Fruit fly (Drosophila melanogaster) whole organism, embryonic: ENCODE data around the gene Muc30E.

Source experiments
- Adf1 ChIP-seq: fragments of 200-800 bp; sonication (Bioruptor generic); IDR thresholded peaks from 2 replicates; pipeline ENCODE4 v1.3.6; 2022; ENCODE audit warnings: missing biosample characterization, missing genetic modification characterization
- Atf6 ChIP-seq: fragments of 200-800 bp; sonication (Bioruptor generic); IDR thresholded peaks from 2 replicates; pipeline ENCODE4 v1.3.6; 2022; ENCODE audit warnings: missing biosample characterization, missing genetic modification characterization
- Bdp1 ChIP-seq: fragments of 200-800 bp; sonication (Bioruptor generic); optimal IDR thresholded peaks from 3 replicates; lab custom pipeline; 2016; ENCODE audit warnings: missing biosample characterization, missing genetic modification characterization
- CG10654 ChIP-seq: fragments of 200-800 bp; sonication (Bioruptor generic); optimal IDR thresholded peaks from 2 replicates; lab custom pipeline; 2016; ENCODE audit warnings: missing biosample characterization, missing genetic modification characterization
- CG13624 ChIP-seq: fragments of 200-800 bp; sonication (Bioruptor generic); optimal IDR thresholded peaks from 2 replicates; lab custom pipeline; 2016; ENCODE audit warnings: missing biosample characterization, missing genetic modification characterization
- CG13894 ChIP-seq: fragments of 200-800 bp; sonication (Bioruptor generic); optimal IDR thresholded peaks from 3 replicates; lab custom pipeline; 2018; ENCODE audit warnings: missing biosample characterization, mild to moderate bottlenecking, missing genetic modification characterization, moderate library complexity
- CG15269 ChIP-seq: fragments of 200-800 bp; sonication (Bioruptor generic); optimal IDR thresholded peaks from 2 replicates; lab custom pipeline; 2018; ENCODE audit warnings: missing biosample characterization, mild to moderate bottlenecking, missing genetic modification characterization, moderate library complexity
- CG1647 ChIP-seq: fragments of 200-800 bp; sonication (Bioruptor generic); optimal IDR thresholded peaks from 3 replicates; lab custom pipeline; 2016; ENCODE audit warnings: missing biosample characterization, missing genetic modification characterization
- CG17361 ChIP-seq: fragments of 200-800 bp; sonication (Bioruptor generic); IDR thresholded peaks from 3 replicates; pipeline ENCODE4 v1.3.6; 2022; ENCODE audit warnings: missing biosample characterization, missing genetic modification characterization
- CG17385 ChIP-seq: fragments of 200-800 bp; sonication (Bioruptor generic); optimal IDR thresholded peaks from 3 replicates; lab custom pipeline; 2018; ENCODE audit warnings: missing biosample characterization, mild to moderate bottlenecking, missing genetic modification characterization
- CG18262 ChIP-seq: fragments of 200-800 bp; optimal IDR thresholded peaks from 3 replicates; lab custom pipeline; 2019; ENCODE audit warnings: missing biosample characterization, mild to moderate bottlenecking, missing genetic modification characterization, moderate library complexity
- CG2199 ChIP-seq: fragments of 200-800 bp; sonication (Bioruptor generic); IDR thresholded peaks from 3 replicates; pipeline ENCODE4 v1.3.6; 2022; ENCODE audit warnings: missing biosample characterization, missing genetic modification characterization
- CG2875 ChIP-seq: fragments of 200-800 bp; sonication (Bioruptor generic); optimal IDR thresholded peaks from 2 replicates; lab custom pipeline; 2017; ENCODE audit warnings: missing biosample characterization, mild to moderate bottlenecking, missing genetic modification characterization, missing genetic modification reagents
- CG32532 ChIP-seq: fragments of 200-800 bp; sonication (Bioruptor generic); IDR thresholded peaks from 2 replicates; pipeline ENCODE4 v1.3.6; 2022; ENCODE audit warnings: missing biosample characterization, missing genetic modification characterization
- CG3995 ChIP-seq: fragments of 200-800 bp; sonication (Bioruptor generic); optimal IDR thresholded peaks from 3 replicates; lab custom pipeline; 2016; ENCODE audit warnings: missing biosample characterization, missing genetic modification characterization
- CG7556 ChIP-seq: fragments of 200-800 bp; sonication (Bioruptor generic); optimal IDR thresholded peaks from 2 replicates; lab custom pipeline; 2017; ENCODE audit warnings: missing biosample characterization, mild to moderate bottlenecking, missing genetic modification characterization
- CG8290 ChIP-seq, 3 experiments: fragments of 200-800 bp; sonication (Bioruptor generic); optimal IDR thresholded peaks; 2 replicates each; lab custom pipeline; 2016 to 2019; ENCODE audit warnings: missing biosample characterization in 3 of 3, missing genetic modification characterization in 3 of 3, mild to moderate bottlenecking in 2 of 3, moderate library complexity in 1 of 3
- CG9437 ChIP-seq: fragments of 200-800 bp; sonication (Bioruptor generic); optimal IDR thresholded peaks from 2 replicates; lab custom pipeline; 2018; ENCODE audit warnings: missing biosample characterization, mild to moderate bottlenecking, missing genetic modification characterization
- Hey ChIP-seq: fragments of 200-800 bp; sonication (Bioruptor generic); optimal IDR thresholded peaks from 3 replicates; lab custom pipeline; 2018; ENCODE audit warnings: missing biosample characterization, mild to moderate bottlenecking, missing genetic modification characterization
- Lpt ChIP-seq: fragments of >200 bp; optimal IDR thresholded peaks from 2 replicates; lab custom pipeline; 2018; ENCODE audit warnings: missing biosample characterization, missing genetic modification characterization
- Med ChIP-seq: fragments of 200-800 bp; sonication (Bioruptor generic); peaks from one replicate; lab custom pipeline; 2016; ENCODE audit warnings: missing biosample characterization, missing genetic modification characterization, mild to moderate bottlenecking, inconsistent platforms, moderate library complexity
- Meics ChIP-seq: fragments of 200-800 bp; sonication (Bioruptor generic); optimal IDR thresholded peaks from 2 replicates; lab custom pipeline; 2017; ENCODE audit warnings: missing biosample characterization, mild to moderate bottlenecking, missing genetic modification characterization
- Optix ChIP-seq: fragments of 200-800 bp; sonication (Bioruptor generic); IDR thresholded peaks from 3 replicates; pipeline ENCODE4 v1.3.6; 2022; ENCODE audit warnings: missing biosample characterization, missing genetic modification characterization
- Pdp1 ChIP-seq, 2 experiments: fragments of 200-800 bp; sonication (Bioruptor generic); optimal IDR thresholded peaks; 3 replicates each; lab custom pipeline; 2016; ENCODE audit warnings: missing biosample characterization in 2 of 2, missing genetic modification characterization in 2 of 2, mild to moderate bottlenecking in 1 of 2, moderate library complexity in 1 of 2
- Ravus ChIP-seq: fragments of 200-800 bp; sonication (Bioruptor generic); IDR thresholded peaks from 2 replicates; pipeline ENCODE4 v1.3.6; 2022; ENCODE audit warnings: missing biosample characterization, missing genetic modification characterization
- Rfx ChIP-seq: fragments of 200-800 bp; sonication (Bioruptor generic); IDR thresholded peaks from 2 replicates; pipeline ENCODE4 v1.3.6; 2022; ENCODE audit warnings: missing biosample characterization, missing genetic modification characterization
- Sry-β ChIP-seq: fragments of 200-800 bp; sonication (Bioruptor generic); optimal IDR thresholded peaks from 2 replicates; lab custom pipeline; 2018; ENCODE audit warnings: missing biosample characterization, mild to moderate bottlenecking, missing genetic modification characterization, moderate library complexity
- amos ChIP-seq: fragments of 200-800 bp; sonication (Bioruptor generic); IDR thresholded peaks from 2 replicates; pipeline ENCODE4 v1.3.6; 2022; ENCODE audit warnings: missing biosample characterization, missing genetic modification characterization; ENCODE audit not compliant: partially characterized antibody
- cg ChIP-seq: fragments of 200-800 bp; sonication (Bioruptor generic); optimal IDR thresholded peaks from 3 replicates; lab custom pipeline; 2019; ENCODE audit warnings: missing biosample characterization, mild to moderate bottlenecking, missing genetic modification characterization, moderate library complexity
- ci ChIP-seq: fragments of 200-800 bp; sonication (Bioruptor generic); IDR thresholded peaks from 3 replicates; pipeline ENCODE4 v1.3.6; 2022; ENCODE audit warnings: missing biosample characterization, missing genetic modification characterization
- corto ChIP-seq: fragments of 200-800 bp; sonication (Bioruptor generic); optimal IDR thresholded peaks from 2 replicates; lab custom pipeline; 2016; ENCODE audit warnings: missing biosample characterization, mild to moderate bottlenecking, missing genetic modification characterization, moderate library complexity
- cwo ChIP-seq: fragments of 200-800 bp; sonication (Bioruptor generic); optimal IDR thresholded peaks from 3 replicates; lab custom pipeline; 2017; ENCODE audit warnings: missing biosample characterization, missing genetic modification characterization, mild to moderate bottlenecking, moderate library complexity, missing genetic modification reagents
- fru ChIP-seq: fragments of >200 bp; optimal IDR thresholded peaks from 2 replicates; lab custom pipeline; 2017
- gem ChIP-seq: fragments of 200-800 bp; sonication (Bioruptor generic); optimal IDR thresholded peaks from 2 replicates; lab custom pipeline; 2019; ENCODE audit warnings: missing biosample characterization, mild to moderate bottlenecking, missing genetic modification characterization, moderate library complexity
- gt ChIP-seq: fragments of 200-800 bp; sonication (Bioruptor generic); IDR thresholded peaks from 2 replicates; pipeline ENCODE4 v1.3.6; 2022; ENCODE audit warnings: missing biosample characterization, missing genetic modification characterization
- kay ChIP-seq: fragments of 200-800 bp; sonication (Bioruptor generic); optimal IDR thresholded peaks from 2 replicates; lab custom pipeline; 2016; ENCODE audit warnings: missing biosample characterization, missing genetic modification characterization
- lab ChIP-seq: fragments of 200-800 bp; sonication (Bioruptor generic); optimal IDR thresholded peaks from 3 replicates; lab custom pipeline; 2017; ENCODE audit warnings: missing biosample characterization, missing genetic modification characterization, mild to moderate bottlenecking, moderate library complexity, missing genetic modification reagents
- mirr ChIP-seq: fragments of 200-800 bp; sonication (Bioruptor generic); optimal IDR thresholded peaks from 3 replicates; lab custom pipeline; 2018; ENCODE audit warnings: missing biosample characterization, mild to moderate bottlenecking, missing genetic modification characterization
- nerfin-2 ChIP-seq: fragments of 200-800 bp; sonication (Bioruptor generic); IDR thresholded peaks from 2 replicates; pipeline ENCODE4 v1.3.6; 2022; ENCODE audit warnings: missing biosample characterization, missing genetic modification characterization; ENCODE audit not compliant: partially characterized antibody
- nom ChIP-seq: fragments of 200-800 bp; sonication (Bioruptor generic); optimal IDR thresholded peaks from 2 replicates; lab custom pipeline; 2017; ENCODE audit warnings: missing biosample characterization, missing genetic modification characterization, mild to moderate bottlenecking, moderate library complexity, missing genetic modification reagents
- rib ChIP-seq: fragments of 200-800 bp; sonication (Bioruptor generic); IDR thresholded peaks from 2 replicates; pipeline ENCODE4 v1.3.6; 2022; ENCODE audit warnings: missing biosample characterization, missing genetic modification characterization
- sd ChIP-seq: fragments of 200-800 bp; sonication (Bioruptor generic); optimal IDR thresholded peaks from 3 replicates; lab custom pipeline; 2018; ENCODE audit warnings: missing biosample characterization, mild to moderate bottlenecking, missing genetic modification characterization, moderate library complexity
- sens ChIP-seq: fragments of 200-800 bp; sonication (Bioruptor generic); peaks from one replicate; lab custom pipeline; 2016; ENCODE audit warnings: missing biosample characterization, missing genetic modification characterization
- ttk ChIP-seq: fragments of 200-800 bp; sonication (Bioruptor generic); IDR thresholded peaks from 2 replicates; pipeline ENCODE4 v2.1.2; 2022; ENCODE audit warnings: missing biosample characterization, missing genetic modification characterization
- unpg ChIP-seq: fragments of 200-800 bp; sonication (Bioruptor generic); optimal IDR thresholded peaks from 3 replicates; lab custom pipeline; 2018; ENCODE audit warnings: missing biosample characterization, mild to moderate bottlenecking, missing genetic modification characterization, moderate library complexity
- zf30C ChIP-seq: fragments of 200-800 bp; sonication (Bioruptor generic); optimal IDR thresholded peaks from 3 replicates; lab custom pipeline; 2018; ENCODE audit warnings: missing biosample characterization, mild to moderate bottlenecking, missing genetic modification characterization

Gene Muc30E

DNA sequence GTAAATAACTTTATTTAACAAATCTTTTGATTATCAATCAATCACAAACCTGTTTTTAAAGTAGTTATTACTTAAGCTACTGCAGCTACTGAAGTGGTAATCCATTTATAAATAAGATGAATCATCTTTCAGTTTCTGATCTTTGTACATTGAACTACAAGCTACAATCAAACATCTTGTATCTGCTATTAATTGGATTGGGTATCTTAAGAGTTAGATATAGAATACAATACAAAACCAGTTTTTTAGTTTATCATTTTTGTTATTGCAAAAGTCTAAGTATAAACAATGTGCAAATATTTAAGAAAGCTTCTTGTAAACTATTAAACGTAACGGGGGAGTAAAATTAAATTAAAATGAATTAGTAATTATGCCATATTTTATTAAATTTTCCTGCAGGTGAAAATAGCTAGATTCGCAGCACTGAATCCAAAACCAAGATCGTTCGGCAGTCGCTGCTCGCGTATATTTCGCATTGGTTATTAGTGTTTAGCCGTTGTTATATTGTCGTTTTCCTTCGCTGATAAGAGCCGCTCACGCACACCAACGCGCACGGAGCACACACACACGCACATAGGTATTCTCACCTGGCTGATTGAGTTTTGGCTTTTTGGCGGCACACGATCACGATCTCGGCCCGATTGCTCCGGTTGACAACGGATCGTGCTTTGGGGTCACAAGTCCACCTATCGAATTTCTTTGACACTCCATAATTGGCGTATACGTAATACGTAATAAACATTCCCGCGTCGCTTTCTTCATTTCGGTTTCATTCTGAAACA, 45.0 kb upstream of the Muc30E start (continued):
- TF ChIP-seq nerfin-2 (GFP tag; lab: Robert Waterston, UW): no peak
- no peak for TF ChIP-seq CG2875 (GFP tag; lab: Kevin White, UChicago)
- no peak for TF ChIP-seq Ravus (GFP tag; lab: Robert Waterston, UW)
- no peak for TF ChIP-seq CG1647
- peak; percentile 18 for TF ChIP-seq CG15269 (tag; lab: Kevin White, UChicago)
- no peak for TF ChIP-seq gt
- no peak for TF ChIP-seq CG17385 (GFP tag; lab: Kevin White, UChicago)
- 0 out of 3 replicates have a peak, but pooled peaks have one; percentile 23 for TF ChIP-seq ci (GFP tag; lab: Robert Waterston, UW)
- no peak for TF ChIP-seq Optix
- TF ChIP-seq CG32532 (GFP tag; lab: Robert Waterston, UW): peak; percentile 21; the same call in 1 of the 2 replicates
- peak; percentile 88 for TF ChIP-seq sd (tag; lab: Kevin White, UChicago)
- TF ChIP-seq Meics (GFP tag; lab: Kevin White, UChicago): peak; percentile 9
- TF ChIP-seq Bdp1 (GFP tag; lab: Kevin White, UChicago): no peak
- peak; percentile 17 for TF ChIP-seq sens
- no peak for TF ChIP-seq fru (lab: Kevin White, UChicago)
- peak; percentile 52 for TF ChIP-seq CG13894 (tag; lab: Kevin White, UChicago)
- peak; percentile 5 for TF ChIP-seq gem
- TF ChIP-seq rib: peak; percentile 47; the same call in 1 of the 2 replicates
- no peak for TF ChIP-seq kay (GFP tag; lab: Kevin White, UChicago)
- TF ChIP-seq unpg: no peak
- TF ChIP-seq CG2199 (GFP tag; lab: Robert Waterston, UW): peak; percentile 75; the same call in 1 of the 3 replicates
- TF ChIP-seq mirr (GFP tag; lab: Kevin White, UChicago): peak; percentile 81
- TF ChIP-seq Atf6: 0 out of 2 replicates have a peak, but pooled peaks have one; percentile 35
- TF ChIP-seq Sry-β: peak; percentile 86
- 0 out of 2 replicates have a peak, but pooled peaks have one; percentile 13 for TF ChIP-seq Rfx (GFP tag; lab: Robert Waterston, UW)
- TF ChIP-seq Lpt (GFP tag; lab: Kevin White, UChicago): no peak
- peak; percentile 56 for TF ChIP-seq Med (GFP tag; lab: Kevin White, UChicago)
- TF ChIP-seq CG8290 (GFP tag; optimal IDR thresholded peaks at IDR 0.05; lab: Kevin White, UChicago): no peak
- peak in 1 of 2 experiments; percentile 57 for TF ChIP-seq CG8290 (tag; optimal IDR thresholded peaks at IDR 0.05; lab: Kevin White, UChicago)
- TF ChIP-seq Adf1 (GFP tag; lab: Robert Waterston, UW): peak; percentile 15; the same call in 1 of the 2 replicates
- TF ChIP-seq cg (GFP tag; lab: Kevin White, UChicago): peak; percentile 68
- TF ChIP-seq CG13624 (GFP tag; lab: Kevin White, UChicago): no peak
- peak; percentile 53 for TF ChIP-seq Hey (tag; lab: Kevin White, UChicago)
- TF ChIP-seq CG17361 (GFP tag; lab: Robert Waterston, UW): peak; percentile 22; the same call in 1 of the 3 replicates
- TF ChIP-seq nom (GFP tag; lab: Kevin White, UChicago): peak; percentile 4
- TF ChIP-seq CG9437: peak; percentile 67
- TF ChIP-seq CG10654 (GFP tag; lab: Kevin White, UChicago): no peak
- TF ChIP-seq cwo (GFP tag; lab: Kevin White, UChicago): peak; percentile 9
- TF ChIP-seq Pdp1 (GFP tag; optimal IDR thresholded peaks at IDR 0.05; lab: Kevin White, UChicago): peak in 1 of 2 experiments; percentile 62
- TF ChIP-seq ttk (GFP tag; lab: Robert Waterston, UW): no peak
- peak; percentile 19; the same call in 1 of the 2 replicates for TF ChIP-seq amos (GFP tag; lab: Robert Waterston, UW)
- TF ChIP-seq zf30C (GFP tag; lab: Kevin White, UChicago): no peak
- peak; percentile 12 for TF ChIP-seq CG7556 (GFP tag; lab: Kevin White, UChicago)
- TF ChIP-seq lab: peak; percentile 19
- peak; percentile 6 for TF ChIP-seq CG18262 (tag; lab: Kevin White, UChicago)
- TF ChIP-seq corto: peak; percentile 67
- peak; percentile 13 for TF ChIP-seq CG3995 (GFP tag; lab: Kevin White, UChicago)
- TF ChIP-seq, all 482 proteins: peak for 50
